Fruit fly (Drosophila melanogaster): Measurements from ENCODE around the gene CG14985.

Gene CG14985

DNA sequence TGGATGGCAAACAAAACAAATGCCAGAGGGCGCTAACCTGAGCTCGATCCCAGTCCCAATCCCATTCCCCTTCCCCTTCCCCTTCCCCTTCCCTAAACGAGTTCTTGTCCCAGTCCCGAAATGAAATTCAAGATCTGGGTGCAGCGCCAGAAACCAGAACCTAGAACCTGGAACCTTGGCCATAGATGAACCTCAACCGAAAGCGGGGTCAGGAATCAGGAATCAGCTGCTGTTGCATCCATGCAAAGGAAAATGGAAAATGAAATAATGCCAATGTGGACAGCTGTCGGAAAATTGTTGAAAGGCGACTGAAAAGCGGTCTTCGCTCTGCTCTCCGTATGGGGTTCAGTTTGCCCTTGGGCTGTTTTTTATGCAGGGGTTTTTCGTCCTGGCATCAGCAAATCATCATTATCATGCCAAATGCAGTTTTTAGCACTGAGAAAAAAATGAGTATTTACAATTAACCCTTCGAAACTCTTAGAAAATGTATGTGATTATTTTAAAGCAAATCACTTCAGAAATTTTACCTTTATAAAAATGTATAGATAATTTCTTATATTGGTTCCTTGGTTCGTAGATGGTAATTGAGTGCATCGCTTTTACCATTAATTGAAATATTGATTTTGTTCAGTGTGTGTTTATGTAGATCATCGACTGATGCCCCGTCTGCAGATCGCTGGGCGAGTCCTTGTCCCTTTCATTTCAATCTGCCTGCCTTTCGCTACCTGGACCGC lies 25.5 kb upstream of the CG14985 start (continued):
- TF ChIP-seq lov (optimal IDR thresholded peaks at IDR 0.05) (no peak), lov (GFP tag; IDR thresholded peaks at IDR 0.05) (0 out of 3 replicates have a peak, but pooled peaks have one; percentile 14), Hsf (GFP tag; optimal IDR thresholded peaks at IDR 0.05) (no peak), CG17186 (GFP tag; optimal IDR thresholded peaks at IDR 0.05) (no peak), CG2120 (GFP tag; optimal IDR thresholded peaks at IDR 0.05) (no peak), CG16779 (GFP tag; IDR thresholded peaks at IDR 0.05) (no peak), bcd (GFP tag; optimal IDR thresholded peaks at IDR 0.05) (no peak), trem (tag; optimal IDR thresholded peaks at IDR 0.05) (peak; percentile 58), CG8944 (GFP tag; optimal IDR thresholded peaks at IDR 0.05) (no peak), CG1602 (GFP tag; optimal IDR thresholded peaks at IDR 0.05) (peak; percentile 5), emc (GFP tag; optimal IDR thresholded peaks at IDR 0.05) (no peak), CG3407 (GFP tag; optimal IDR thresholded peaks at IDR 0.05) (no peak), fd102C (GFP tag; optimal IDR thresholded peaks at IDR 0.05) (peak; percentile 39), Pdp1 (GFP tag; optimal IDR thresholded peaks at IDR 0.05) (no peak), mld (GFP tag; IDR thresholded peaks at IDR 0.05; ENCODE audit: partially characterized antibody) (no peak), CG2712 (tag; optimal IDR thresholded peaks at IDR 0.05) (peak; percentile 78), CG9727 (GFP tag; optimal IDR thresholded peaks at IDR 0.05) (peak; percentile 78), Optix (GFP tag; IDR thresholded peaks at IDR 0.05) (no peak), CG9215 (GFP tag; IDR thresholded peaks at IDR 0.05) (no peak), CG12104 (GFP tag; optimal IDR thresholded peaks at IDR 0.05) (no peak), BEAF-32 (GFP tag; optimal IDR thresholded peaks at IDR 0.05) (no peak), CG9609 (GFP tag; optimal IDR thresholded peaks at IDR 0.05) (no peak), Bdp1 (GFP tag; optimal IDR thresholded peaks at IDR 0.05) (no peak), CG12219 (GFP tag; optimal IDR thresholded peaks at IDR 0.05) (no peak), nerfin-1 (tag; optimal IDR thresholded peaks at IDR 0.05) (no peak), ERR (GFP tag; optimal IDR thresholded peaks at IDR 0.05) (no peak), klu (GFP tag; IDR thresholded peaks at IDR 0.05) (no peak), CG16863 (GFP tag; optimal IDR thresholded peaks at IDR 0.05) (no peak), Deaf1 (tag; optimal IDR thresholded peaks at IDR 0.05) (no peak), Sry-δ (GFP tag; optimal IDR thresholded peaks at IDR 0.05) (no peak), fd64A (GFP tag; optimal IDR thresholded peaks at IDR 0.05) (no peak), CG13894 (tag; optimal IDR thresholded peaks at IDR 0.05) (no peak), dan (GFP tag; IDR thresholded peaks at IDR 0.05) (no peak), p53 (GFP tag; optimal IDR thresholded peaks at IDR 0.05) (no peak), Nf-YB (GFP tag; optimal IDR thresholded peaks at IDR 0.05) (peak; percentile 2), CG14667 (GFP tag; IDR thresholded peaks at IDR 0.05) (no peak), CG10543 (GFP tag; optimal IDR thresholded peaks at IDR 0.05) (no peak), MTF-1 (GFP tag; optimal IDR thresholded peaks at IDR 0.05; ENCODE audit: borderline replicate concordance) (no peak), CG11085 (GFP tag; IDR thresholded peaks at IDR 0.05) (no peak), Eip74EF (GFP tag; optimal IDR thresholded peaks at IDR 0.05) (no peak), sima (GFP tag; optimal IDR thresholded peaks at IDR 0.05) (no peak), grau (tag; optimal IDR thresholded peaks at IDR 0.05) (peak; percentile 38), her (GFP tag; optimal IDR thresholded peaks at IDR 0.05) (no peak), CG15601 (tag; optimal IDR thresholded peaks at IDR 0.05) (peak; percentile 29), sens-2 (GFP tag; IDR thresholded peaks at IDR 0.05) (no peak), ab (GFP tag; optimal IDR thresholded peaks at IDR 0.05) (no peak), Atf3 (GFP tag; optimal IDR thresholded peaks at IDR 0.05) (no peak), Ets65A (GFP tag) (no peak), CG7786 (GFP tag; optimal IDR thresholded peaks at IDR 0.05) (no peak), CG2875 (GFP tag; optimal IDR thresholded peaks at IDR 0.05) (no peak)

Data from whole organism, embryonic.